Worm (Caenorhabditis elegans) whole organism, L1 larva: ENCODE data around the gene rgs-5.

ENCODE experiments used
- C04F5.9 ChIP-seq: sonication (generic microtip); optimal IDR thresholded peaks from 2 replicates; lab custom pipeline; 2016; ENCODE audit warnings: missing genetic modification characterization, missing compliant biosample characterization
- C34B4.2 ChIP-seq: sonication (generic microtip); optimal IDR thresholded peaks from 2 replicates; lab custom pipeline; 2017; ENCODE audit warnings: mild to moderate bottlenecking, missing genetic modification characterization, missing compliant biosample characterization
- F16B12.6 ChIP-seq: fragments of 150-350 bp; optimal IDR thresholded peaks from 2 replicates; lab custom pipeline; 2014; ENCODE audit warnings: missing biosample characterization, missing genetic modification characterization
- Y116A8C.19 ChIP-seq: sonication (generic microtip); optimal IDR thresholded peaks from 2 replicates; lab custom pipeline; 2016; ENCODE audit warnings: missing compliant biosample characterization, missing genetic modification characterization, borderline replicate concordance
- aha-1 ChIP-seq: fragments of 150-350 bp; optimal IDR thresholded peaks from 2 replicates; lab custom pipeline; 2014; ENCODE audit warnings: missing biosample characterization, missing genetic modification characterization
- alr-1 ChIP-seq: fragments of 200-800 bp; sonication (Bioruptor generic); optimal IDR thresholded peaks from 2 replicates; lab custom pipeline; 2018; ENCODE audit warnings: borderline replicate concordance, mild to moderate bottlenecking, missing genetic modification characterization, missing compliant biosample characterization
- blmp-1 ChIP-seq: fragments of 150-350 bp; optimal IDR thresholded peaks from 2 replicates; lab custom pipeline; 2014; ENCODE audit warnings: missing biosample characterization, missing genetic modification characterization
- ceh-82 ChIP-seq, 3 experiments: fragments of 150-350 bp in 1 of 3; sonication (generic microtip) in 2 of 3; optimal IDR thresholded peaks; 2 replicates each; lab custom pipeline; 2014 to 2017; ENCODE audit warnings: missing biosample characterization in 3 of 3, missing genetic modification characterization in 3 of 3
- ceh-90 ChIP-seq: sonication (generic microtip); optimal IDR thresholded peaks from 2 replicates; lab custom pipeline; 2016; ENCODE audit warnings: missing genetic modification characterization, missing compliant biosample characterization
- ces-1 ChIP-seq: fragments of 150-350 bp; optimal IDR thresholded peaks from 2 replicates; lab custom pipeline; 2014; ENCODE audit warnings: missing biosample characterization, missing genetic modification reagents, missing genetic modification characterization
- egl-13 ChIP-seq: sonication (generic microtip); optimal IDR thresholded peaks from 2 replicates; lab custom pipeline; 2016; ENCODE audit warnings: missing genotype, missing genetic modification reagents, missing genetic modification characterization, missing compliant biosample characterization
- elt-2 ChIP-seq: sonication (generic microtip); optimal IDR thresholded peaks from 2 replicates; lab custom pipeline; 2016; ENCODE audit warnings: missing genetic modification characterization, mild to moderate bottlenecking, inconsistent platforms, missing compliant biosample characterization, missing genetic modification reagents
- elt-3 ChIP-seq, 6 experiments: fragments of 150-350 bp in 1 of 6; sonication (generic microtip); optimal IDR thresholded peaks; 2 replicates each; lab custom pipeline; 2017 to 2018; ENCODE audit warnings: missing biosample characterization in 6 of 6, missing genetic modification characterization in 6 of 6, inconsistent platforms in 1 of 6
- ets-5 ChIP-seq: fragments of 200-800 bp; sonication (Bioruptor generic); IDR thresholded peaks from 2 replicates; pipeline ENCODE4 v1.3.6; 2022; ENCODE audit warnings: missing genetic modification characterization, missing compliant biosample characterization
- fkh-4 ChIP-seq: sonication (generic microtip); optimal IDR thresholded peaks from 2 replicates; lab custom pipeline; 2016; ENCODE audit warnings: missing compliant biosample characterization, missing genetic modification characterization, borderline replicate concordance
- fos-1 ChIP-seq: fragments of 150-350 bp; optimal IDR thresholded peaks from 2 replicates; lab custom pipeline; 2014; ENCODE audit warnings: missing biosample characterization, missing genetic modification characterization
- grh-1 ChIP-seq: fragments of 200-800 bp; sonication (Bioruptor generic); IDR thresholded peaks from 2 replicates; pipeline ENCODE4 v1.3.6; 2022; ENCODE audit warnings: missing genetic modification reagents, missing genetic modification characterization, missing compliant biosample characterization
- hlh-17 ChIP-seq: fragments of 200-800 bp; sonication (Bioruptor generic); optimal IDR thresholded peaks from 2 replicates; lab custom pipeline; 2018; ENCODE audit warnings: missing genetic modification characterization, mild to moderate bottlenecking, missing compliant biosample characterization, moderate library complexity, borderline replicate concordance
- hpl-2 ChIP-seq: fragments of 150-350 bp; optimal IDR thresholded peaks from 2 replicates; lab custom pipeline; 2014; ENCODE audit warnings: missing biosample characterization, missing genetic modification reagents, missing genetic modification characterization
- irx-1 ChIP-seq: sonication (generic microtip); optimal IDR thresholded peaks from 2 replicates; lab custom pipeline; 2016; ENCODE audit warnings: missing genetic modification characterization, missing compliant biosample characterization
- lin-13 ChIP-seq: fragments of 150-350 bp; optimal IDR thresholded peaks from 2 replicates; lab custom pipeline; 2014; ENCODE audit warnings: missing biosample characterization, missing genetic modification reagents, missing genetic modification characterization
- lin-14 ChIP-seq: fragments of 200-800 bp; sonication (Bioruptor generic); optimal IDR thresholded peaks from 2 replicates; lab custom pipeline; 2018; ENCODE audit warnings: mild to moderate bottlenecking, missing genetic modification characterization, moderate library complexity, missing compliant biosample characterization
- lin-15B ChIP-seq: fragments of 150-350 bp; sonication (generic microtip); optimal IDR thresholded peaks from 3 replicates; lab custom pipeline; 2014; ENCODE audit warnings: missing biosample characterization, missing genetic modification characterization
- lin-35 ChIP-seq, 2 experiments: fragments of 150-350 bp; optimal IDR thresholded peaks; 2 replicates each; lab custom pipeline; 2014; ENCODE audit warnings: missing biosample characterization in 2 of 2, missing genetic modification characterization in 2 of 2, missing genetic modification reagents in 2 of 2
- lin-39 ChIP-seq: fragments of 150-350 bp; optimal IDR thresholded peaks from 2 replicates; lab custom pipeline; 2014; ENCODE audit warnings: missing biosample characterization, missing genetic modification reagents, missing genetic modification characterization
- lir-3 ChIP-seq: sonication (generic microtip); optimal IDR thresholded peaks from 2 replicates; lab custom pipeline; 2016; ENCODE audit warnings: mild to moderate bottlenecking, missing genetic modification characterization, moderate library complexity, missing compliant biosample characterization; ENCODE audit not compliant: poor library complexity
- mab-9 ChIP-seq: fragments of 200-800 bp; sonication (Bioruptor generic); IDR thresholded peaks from 2 replicates; pipeline ENCODE4 v1.3.6; 2022; ENCODE audit warnings: missing genetic modification reagents, missing genetic modification characterization, missing compliant biosample characterization
- mef-2 ChIP-seq: fragments of 150-350 bp; optimal IDR thresholded peaks from 2 replicates; lab custom pipeline; 2014; ENCODE audit warnings: missing biosample characterization, missing genetic modification characterization
- mep-1 ChIP-seq: fragments of 150-350 bp; optimal IDR thresholded peaks from 2 replicates; lab custom pipeline; 2014; ENCODE audit warnings: missing biosample characterization, missing genetic modification characterization
- nhr-11 ChIP-seq: fragments of 150-350 bp; optimal IDR thresholded peaks from 2 replicates; lab custom pipeline; 2014; ENCODE audit warnings: missing biosample characterization, missing genetic modification characterization
- nhr-19 ChIP-seq: fragments of 200-800 bp; sonication (Bioruptor generic); conservative IDR thresholded peaks from 2 replicates; pipeline ENCODE4 v1.3.6; 2022; ENCODE audit warnings: missing genetic modification characterization, missing compliant biosample characterization
- nhr-20 ChIP-seq: sonication (generic microtip); optimal IDR thresholded peaks from 2 replicates; lab custom pipeline; 2016; ENCODE audit warnings: mild to moderate bottlenecking, missing genetic modification characterization, missing compliant biosample characterization
- nhr-47 ChIP-seq: sonication (generic microtip); optimal IDR thresholded peaks from 2 replicates; lab custom pipeline; 2016; ENCODE audit warnings: mild to moderate bottlenecking, missing genetic modification characterization, moderate library complexity, missing compliant biosample characterization
- nhr-71 ChIP-seq: sonication (generic microtip); optimal IDR thresholded peaks from 2 replicates; lab custom pipeline; 2016; ENCODE audit warnings: mild to moderate bottlenecking, missing genetic modification characterization, moderate library complexity, missing compliant biosample characterization
- nhr-77 ChIP-seq: fragments of 150-350 bp; optimal IDR thresholded peaks from 2 replicates; lab custom pipeline; 2014; ENCODE audit warnings: missing biosample characterization, missing genetic modification characterization
- pag-3 ChIP-seq: sonication (generic microtip); optimal IDR thresholded peaks from 2 replicates; lab custom pipeline; 2017; ENCODE audit warnings: missing genetic modification characterization, mild to moderate bottlenecking, missing compliant biosample characterization, antibody characterized with exemption, borderline replicate concordance; ENCODE audit not compliant: insufficient read depth
- pax-3 ChIP-seq: fragments of 200-800 bp; sonication (Bioruptor generic); optimal IDR thresholded peaks from 2 replicates; lab custom pipeline; 2018; ENCODE audit warnings: mild to moderate bottlenecking, missing genetic modification characterization, moderate library complexity, missing compliant biosample characterization
- rnt-1 ChIP-seq: sonication (generic microtip); optimal IDR thresholded peaks from 2 replicates; lab custom pipeline; 2016; ENCODE audit warnings: mild to moderate bottlenecking, missing genetic modification characterization, moderate library complexity, missing compliant biosample characterization
- snpc-4 ChIP-seq: fragments of 150-350 bp; optimal IDR thresholded peaks from 2 replicates; lab custom pipeline; 2014; ENCODE audit warnings: missing biosample characterization, missing genetic modification characterization
- snu-23 ChIP-seq: sonication (generic microtip); optimal IDR thresholded peaks from 2 replicates; lab custom pipeline; 2016; ENCODE audit warnings: missing genetic modification characterization, missing compliant biosample characterization
- sox-4 ChIP-seq: sonication (generic microtip); optimal IDR thresholded peaks from 2 replicates; lab custom pipeline; 2016; ENCODE audit warnings: missing genetic modification characterization, missing compliant biosample characterization
- sup-37 ChIP-seq: fragments of 200-800 bp; sonication (Bioruptor generic); optimal IDR thresholded peaks from 2 replicates; lab custom pipeline; 2018; ENCODE audit warnings: mild to moderate bottlenecking, missing genetic modification characterization, missing compliant biosample characterization
- tbx-2 ChIP-seq: sonication (generic microtip); optimal IDR thresholded peaks from 2 replicates; lab custom pipeline; 2016; ENCODE audit warnings: missing genetic modification characterization, missing compliant biosample characterization
- tlp-1 ChIP-seq: fragments of 150-350 bp; optimal IDR thresholded peaks from 2 replicates; lab custom pipeline; 2014; ENCODE audit warnings: missing biosample characterization, missing genetic modification characterization
- unc-130 ChIP-seq: fragments of 150-350 bp; optimal IDR thresholded peaks from 2 replicates; lab custom pipeline; 2017; ENCODE audit warnings: missing biosample characterization, missing genetic modification characterization, inconsistent platforms
- unc-98 ChIP-seq: fragments of 200-800 bp; sonication (Bioruptor generic); IDR thresholded peaks from 2 replicates; pipeline ENCODE4 v1.3.6; 2022; ENCODE audit warnings: missing genetic modification characterization, missing compliant biosample characterization
- vab-15 ChIP-seq: sonication (generic microtip); optimal IDR thresholded peaks from 2 replicates; lab custom pipeline; 2017; ENCODE audit warnings: missing genotype, mild to moderate bottlenecking, missing genetic modification characterization, missing compliant biosample characterization
- zip-4 ChIP-seq: fragments of 200-800 bp; sonication (Bioruptor generic); optimal IDR thresholded peaks from 2 replicates; lab custom pipeline; 2018; ENCODE audit warnings: mild to moderate bottlenecking, missing genetic modification characterization, moderate library complexity, missing compliant biosample characterization

The rgs-5 gene

ce11 chrIII:5721888-5722287 is 23.5 kb downstream of the rgs-5 start (continued):
- TF ChIP-seq fos-1 (tag; lab: Kevin White, UChicago) (peak; percentile 28), mab-9 (GFP tag; lab: Robert Waterston, UW) (peak; percentile 60), nhr-71 (tag; lab: Kevin White, UChicago) (peak; percentile 91), egl-13 (tag; lab: Kevin White, UChicago) (peak; percentile 80), elt-3 (tag; optimal IDR thresholded peaks at IDR 0.05; lab: Kevin White, UChicago) (peak in 3 of 6 experiments; percentile 5 to 68 (median 33)), F16B12.6 (tag; lab: Kevin White, UChicago) (no peak), C04F5.9 (tag; lab: Kevin White, UChicago) (peak; percentile 79), ces-1 (no peak), elt-2 (tag; lab: Kevin White, UChicago) (peak; percentile 96), nhr-47 (tag; lab: Kevin White, UChicago) (peak; percentile 88), hpl-2 (GFP tag; lab: Kevin White, UChicago) (no peak), pag-3 (peak; percentile 69), lin-39 (tag; lab: Kevin White, UChicago) (peak; percentile 34), nhr-77 (tag; lab: Kevin White, UChicago) (peak; percentile 22), rnt-1 (peak; percentile 98), tbx-2 (tag; lab: Kevin White, UChicago) (peak; percentile 87), irx-1 (peak; percentile 92), fkh-4 (tag; lab: Kevin White, UChicago) (peak; percentile 93), nhr-20 (tag; lab: Kevin White, UChicago) (peak; percentile 85), aha-1 (tag; lab: Kevin White, UChicago) (no peak), sox-4 (tag; lab: Kevin White, UChicago) (peak; percentile 93), unc-98 (GFP tag; lab: Robert Waterston, UW) (no peak; the same call in 1 of the 2 replicates), lin-35 (GFP tag; optimal IDR thresholded peaks at IDR 0.05; lab: Kevin White, UChicago) (peak; percentile 86 to 92), alr-1 (tag; lab: Kevin White, UChicago) (no peak), mep-1 (tag; lab: Kevin White, UChicago) (no peak), snpc-4 (tag; lab: Kevin White, UChicago) (no peak), blmp-1 (tag; lab: Kevin White, UChicago) (no peak), vab-15 (tag; lab: Kevin White, UChicago) (no peak), lir-3 (tag; lab: Kevin White, UChicago) (peak; percentile 94), sup-37 (GFP tag; lab: Kevin White, UChicago) (peak; percentile 52), hlh-17 (GFP tag; lab: Kevin White, UChicago) (no peak), zip-4 (GFP tag; lab: Kevin White, UChicago) (peak; percentile 51), tlp-1 (tag; lab: Kevin White, UChicago) (no peak), pax-3 (tag; lab: Kevin White, UChicago) (peak; percentile 86), nhr-11 (tag; lab: Kevin White, UChicago) (peak; percentile 34), unc-130 (tag; lab: Kevin White, UChicago) (peak; percentile 71), lin-14 (GFP tag; lab: Kevin White, UChicago) (peak; percentile 77), snu-23 (GFP tag; lab: Kevin White, UChicago) (peak; percentile 83), C34B4.2 (tag; lab: Kevin White, UChicago) (no peak), ets-5 (GFP tag; lab: Robert Waterston, UW) (no peak), grh-1 (GFP tag; lab: Robert Waterston, UW) (peak; percentile 65), ceh-82 (tag; optimal IDR thresholded peaks at IDR 0.05; lab: Kevin White, UChicago) (peak; percentile 45 to 66 (median 60)), Y116A8C.19 (tag; lab: Kevin White, UChicago) (peak; percentile 68), ceh-90 (tag; lab: Kevin White, UChicago) (peak; percentile 94), nhr-19 (GFP tag; lab: Robert Waterston, UW) (peak; percentile 85), lin-15B (tag; lab: Kevin White, UChicago) (peak; percentile 4), lin-13 (GFP tag; lab: Kevin White, UChicago) (peak; percentile 66), mef-2 (tag; lab: Kevin White, UChicago) (no peak)
- TF ChIP-seq, all 84 proteins: peak for 54
